Worm (Caenorhabditis elegans): ENCODE data around the gene F44G3.7.

- TF ChIP-seq fkh-3 (tag; optimal IDR thresholded peaks at IDR 0.05), result no peak
- no peak for TF ChIP-seq ama-1 (optimal IDR thresholded peaks at IDR 0.05)
- no peak for TF ChIP-seq ama-1 (GFP tag; optimal IDR thresholded peaks at IDR 0.05)
- no peak for TF ChIP-seq pha-4 (tag; optimal IDR thresholded peaks at IDR 0.05)
- TF ChIP-seq Y53G8AR.9 (GFP tag; conservative IDR thresholded peaks at IDR 0.05), result no peak
- TF ChIP-seq ceh-58 (GFP tag; IDR thresholded peaks at IDR 0.05), result no peak
- TF ChIP-seq athp-1 (tag; optimal IDR thresholded peaks at IDR 0.05), result no peak
- no peak for TF ChIP-seq unc-62 (GFP tag; optimal IDR thresholded peaks at IDR 0.05)
These were observed 4.7 kb downstream of the F44G3.7 start for ce11 chrV:16132215-16132614.
